Fruit fly (Drosophila melanogaster) whole organism, prepupa: Measurements from ENCODE around the gene Pdhb.

Source experiments
- CG4318 ChIP-seq: fragments of 200-800 bp; sonication (Bioruptor generic); optimal IDR thresholded peaks from 3 replicates; lab custom pipeline; 2017; ENCODE audit warnings: missing biosample characterization, mild to moderate bottlenecking, missing genetic modification characterization
- CG6808 ChIP-seq: fragments of 200-800 bp; sonication (Bioruptor generic); optimal IDR thresholded peaks from 3 replicates; lab custom pipeline; 2017; ENCODE audit warnings: missing biosample characterization, missing genetic modification characterization, mild to moderate bottlenecking, moderate library complexity, missing genetic modification reagents
- CG9139 ChIP-seq: fragments of 200-800 bp; sonication (Bioruptor generic); optimal IDR thresholded peaks from 3 replicates; lab custom pipeline; 2017; ENCODE audit warnings: missing biosample characterization, mild to moderate bottlenecking, missing genetic modification characterization
- Eip75B ChIP-seq: fragments of 200-800 bp; sonication (Bioruptor generic); optimal IDR thresholded peaks from 3 replicates; lab custom pipeline; 2016; ENCODE audit warnings: missing biosample characterization, missing genetic modification characterization
- eg ChIP-seq: fragments of 200-800 bp; sonication (Bioruptor generic); IDR thresholded peaks from 3 replicates; pipeline ENCODE4 v1.3.6; 2022; ENCODE audit warnings: missing biosample characterization, missing genetic modification characterization
- vri ChIP-seq: fragments of 200-800 bp; sonication (Bioruptor generic); optimal IDR thresholded peaks from 3 replicates; lab custom pipeline; 2016; ENCODE audit warnings: missing biosample characterization, mild to moderate bottlenecking, missing genetic modification characterization

DNA sequence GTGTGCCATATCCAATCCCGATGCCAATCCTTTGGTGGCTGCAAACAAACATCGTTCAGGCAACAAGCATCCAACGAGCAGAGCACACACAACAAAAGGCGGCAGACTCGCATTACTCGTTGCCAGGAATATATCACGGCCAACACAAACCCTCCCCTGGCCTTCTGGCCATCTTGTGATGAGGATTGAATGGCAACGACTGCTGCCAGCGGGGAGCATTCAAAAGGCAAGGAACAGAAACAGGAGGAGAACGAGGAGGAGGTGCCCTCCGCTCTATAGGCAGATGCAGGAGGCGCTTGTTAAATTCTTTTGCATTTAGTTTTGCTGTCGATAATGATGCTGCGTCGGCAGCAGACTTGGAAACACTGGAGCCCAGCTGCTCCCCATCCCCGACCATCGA, 17.3 kb upstream of the Pdhb start:
- TF ChIP-seq CG4318: no peak
- no peak for TF ChIP-seq CG6808 (GFP tag; lab: Kevin White, UChicago)
- TF ChIP-seq Eip75B (GFP tag; lab: Kevin White, UChicago): no peak
- no peak for TF ChIP-seq vri (GFP tag; lab: Kevin White, UChicago)
- no peak for TF ChIP-seq CG9139
- no peak for TF ChIP-seq eg (GFP tag; lab: Robert Waterston, UW)
